Worm (Caenorhabditis elegans) whole organism, L1 larva: Measurements from ENCODE around the gene rev-1.

Experiments
- C04F5.9 ChIP-seq: sonication (generic microtip); optimal IDR thresholded peaks from 2 replicates; lab custom pipeline; 2016; ENCODE audit warnings: missing genetic modification characterization, missing compliant biosample characterization
- F16B12.6 ChIP-seq: fragments of 150-350 bp; optimal IDR thresholded peaks from 2 replicates; lab custom pipeline; 2014; ENCODE audit warnings: missing biosample characterization, missing genetic modification characterization
- aha-1 ChIP-seq: fragments of 150-350 bp; optimal IDR thresholded peaks from 2 replicates; lab custom pipeline; 2014; ENCODE audit warnings: missing biosample characterization, missing genetic modification characterization
- alr-1 ChIP-seq: fragments of 200-800 bp; sonication (Bioruptor generic); optimal IDR thresholded peaks from 2 replicates; lab custom pipeline; 2018; ENCODE audit warnings: borderline replicate concordance, mild to moderate bottlenecking, missing genetic modification characterization, missing compliant biosample characterization
- ama-1 ChIP-seq: fragments of 150-350 bp; optimal IDR thresholded peaks from 2 replicates; lab custom pipeline; 2014
- blmp-1 ChIP-seq: fragments of 150-350 bp; optimal IDR thresholded peaks from 2 replicates; lab custom pipeline; 2014; ENCODE audit warnings: missing biosample characterization, missing genetic modification characterization
- ceh-63 ChIP-seq: fragments of 200-800 bp; sonication (Bioruptor generic); optimal IDR thresholded peaks from 2 replicates; lab custom pipeline; 2018; ENCODE audit warnings: mild to moderate bottlenecking, missing genetic modification characterization, missing compliant biosample characterization
- ceh-82 ChIP-seq, 3 experiments: fragments of 150-350 bp in 1 of 3; sonication (generic microtip) in 2 of 3; optimal IDR thresholded peaks; 2 replicates each; lab custom pipeline; 2014 to 2017; ENCODE audit warnings: missing biosample characterization in 3 of 3, missing genetic modification characterization in 3 of 3
- ceh-88 ChIP-seq: fragments of 200-800 bp; sonication (Bioruptor generic); IDR thresholded peaks from 2 replicates; pipeline ENCODE4 v1.3.6; 2022; ENCODE audit warnings: missing genetic modification characterization, missing compliant biosample characterization
- ceh-90 ChIP-seq: sonication (generic microtip); optimal IDR thresholded peaks from 2 replicates; lab custom pipeline; 2016; ENCODE audit warnings: missing genetic modification characterization, missing compliant biosample characterization
- ces-1 ChIP-seq: fragments of 150-350 bp; optimal IDR thresholded peaks from 2 replicates; lab custom pipeline; 2014; ENCODE audit warnings: missing biosample characterization, missing genetic modification reagents, missing genetic modification characterization
- efl-1 ChIP-seq, 4 experiments: fragments of 150-350 bp; optimal IDR thresholded peaks in 3 of 4; peaks in 1 of 4; 1 replicate in 1 of 4; 2 replicates in 3 of 4; lab custom pipeline; 2014; ENCODE audit warnings: missing biosample characterization in 2 of 4, missing genetic modification characterization in 2 of 4, missing genetic modification reagents in 2 of 4
- efl-3 ChIP-seq: fragments of 200-800 bp; sonication (Bioruptor generic); optimal IDR thresholded peaks from 2 replicates; lab custom pipeline; 2018; ENCODE audit warnings: mild to moderate bottlenecking, missing genetic modification characterization, missing compliant biosample characterization
- egl-13 ChIP-seq: sonication (generic microtip); optimal IDR thresholded peaks from 2 replicates; lab custom pipeline; 2016; ENCODE audit warnings: missing genotype, missing genetic modification reagents, missing genetic modification characterization, missing compliant biosample characterization
- egl-27 ChIP-seq, 2 experiments: fragments of 150-350 bp in 1 of 2; sonication (generic microtip); optimal IDR thresholded peaks; 3 replicates each; lab custom pipeline; 2017 to 2018; ENCODE audit warnings: missing biosample characterization in 2 of 2, missing genetic modification characterization in 2 of 2, missing genetic modification reagents in 2 of 2
- elt-2 ChIP-seq: sonication (generic microtip); optimal IDR thresholded peaks from 2 replicates; lab custom pipeline; 2016; ENCODE audit warnings: missing genetic modification characterization, mild to moderate bottlenecking, inconsistent platforms, missing compliant biosample characterization, missing genetic modification reagents
- fkh-4 ChIP-seq: sonication (generic microtip); optimal IDR thresholded peaks from 2 replicates; lab custom pipeline; 2016; ENCODE audit warnings: missing compliant biosample characterization, missing genetic modification characterization, borderline replicate concordance
- fkh-8 ChIP-seq: sonication (generic microtip); optimal IDR thresholded peaks from 2 replicates; lab custom pipeline; 2016; ENCODE audit warnings: mild to moderate bottlenecking, missing genetic modification characterization, missing compliant biosample characterization
- fos-1 ChIP-seq: fragments of 150-350 bp; optimal IDR thresholded peaks from 2 replicates; lab custom pipeline; 2014; ENCODE audit warnings: missing biosample characterization, missing genetic modification characterization
- irx-1 ChIP-seq: sonication (generic microtip); optimal IDR thresholded peaks from 2 replicates; lab custom pipeline; 2016; ENCODE audit warnings: missing genetic modification characterization, missing compliant biosample characterization
- jun-1 ChIP-seq: fragments of 150-350 bp; optimal IDR thresholded peaks from 2 replicates; lab custom pipeline; 2014; ENCODE audit warnings: missing biosample characterization, missing genetic modification reagents, missing genetic modification characterization
- lin-14 ChIP-seq: fragments of 200-800 bp; sonication (Bioruptor generic); optimal IDR thresholded peaks from 2 replicates; lab custom pipeline; 2018; ENCODE audit warnings: mild to moderate bottlenecking, missing genetic modification characterization, moderate library complexity, missing compliant biosample characterization
- lir-3 ChIP-seq: sonication (generic microtip); optimal IDR thresholded peaks from 2 replicates; lab custom pipeline; 2016; ENCODE audit warnings: mild to moderate bottlenecking, missing genetic modification characterization, moderate library complexity, missing compliant biosample characterization; ENCODE audit not compliant: poor library complexity
- lsy-2 ChIP-seq, 2 experiments: fragments of 150-350 bp; optimal IDR thresholded peaks; 2 replicates each; lab custom pipeline; 2014; ENCODE audit warnings: missing biosample characterization in 2 of 2, missing genetic modification characterization in 2 of 2
- mab-9 ChIP-seq: fragments of 200-800 bp; sonication (Bioruptor generic); IDR thresholded peaks from 2 replicates; pipeline ENCODE4 v1.3.6; 2022; ENCODE audit warnings: missing genetic modification reagents, missing genetic modification characterization, missing compliant biosample characterization
- mep-1 ChIP-seq: fragments of 150-350 bp; optimal IDR thresholded peaks from 2 replicates; lab custom pipeline; 2014; ENCODE audit warnings: missing biosample characterization, missing genetic modification characterization
- nhr-12 ChIP-seq: sonication (generic microtip); optimal IDR thresholded peaks from 2 replicates; lab custom pipeline; 2017; ENCODE audit warnings: missing biosample characterization, missing genetic modification characterization
- nhr-19 ChIP-seq: fragments of 200-800 bp; sonication (Bioruptor generic); conservative IDR thresholded peaks from 2 replicates; pipeline ENCODE4 v1.3.6; 2022; ENCODE audit warnings: missing genetic modification characterization, missing compliant biosample characterization
- nhr-20 ChIP-seq: sonication (generic microtip); optimal IDR thresholded peaks from 2 replicates; lab custom pipeline; 2016; ENCODE audit warnings: mild to moderate bottlenecking, missing genetic modification characterization, missing compliant biosample characterization
- nhr-71 ChIP-seq: sonication (generic microtip); optimal IDR thresholded peaks from 2 replicates; lab custom pipeline; 2016; ENCODE audit warnings: mild to moderate bottlenecking, missing genetic modification characterization, moderate library complexity, missing compliant biosample characterization
- nhr-77 ChIP-seq: fragments of 150-350 bp; optimal IDR thresholded peaks from 2 replicates; lab custom pipeline; 2014; ENCODE audit warnings: missing biosample characterization, missing genetic modification characterization
- nhr-84 ChIP-seq: sonication (generic microtip); optimal IDR thresholded peaks from 2 replicates; lab custom pipeline; 2017; ENCODE audit warnings: missing biosample characterization, missing genetic modification characterization
- pax-3 ChIP-seq: fragments of 200-800 bp; sonication (Bioruptor generic); optimal IDR thresholded peaks from 2 replicates; lab custom pipeline; 2018; ENCODE audit warnings: mild to moderate bottlenecking, missing genetic modification characterization, moderate library complexity, missing compliant biosample characterization
- pqm-1 ChIP-seq: sonication (generic microtip); optimal IDR thresholded peaks from 3 replicates; lab custom pipeline; 2017; ENCODE audit warnings: missing biosample characterization, missing genetic modification characterization
- rnt-1 ChIP-seq: sonication (generic microtip); optimal IDR thresholded peaks from 2 replicates; lab custom pipeline; 2016; ENCODE audit warnings: mild to moderate bottlenecking, missing genetic modification characterization, moderate library complexity, missing compliant biosample characterization
- snpc-4 ChIP-seq: fragments of 150-350 bp; optimal IDR thresholded peaks from 2 replicates; lab custom pipeline; 2014; ENCODE audit warnings: missing biosample characterization, missing genetic modification characterization
- snu-23 ChIP-seq: sonication (generic microtip); optimal IDR thresholded peaks from 2 replicates; lab custom pipeline; 2016; ENCODE audit warnings: missing genetic modification characterization, missing compliant biosample characterization
- swsn-7 ChIP-seq: sonication (generic microtip); optimal IDR thresholded peaks from 2 replicates; lab custom pipeline; 2016; ENCODE audit warnings: missing genetic modification characterization, missing compliant biosample characterization
- tbx-2 ChIP-seq: sonication (generic microtip); optimal IDR thresholded peaks from 2 replicates; lab custom pipeline; 2016; ENCODE audit warnings: missing genetic modification characterization, missing compliant biosample characterization
- tlp-1 ChIP-seq: fragments of 150-350 bp; optimal IDR thresholded peaks from 2 replicates; lab custom pipeline; 2014; ENCODE audit warnings: missing biosample characterization, missing genetic modification characterization
- vab-15 ChIP-seq: sonication (generic microtip); optimal IDR thresholded peaks from 2 replicates; lab custom pipeline; 2017; ENCODE audit warnings: missing genotype, mild to moderate bottlenecking, missing genetic modification characterization, missing compliant biosample characterization
- ztf-11 ChIP-seq, 2 experiments: sonication (generic microtip); optimal IDR thresholded peaks; 2 replicates each; lab custom pipeline; 2016 to 2017; ENCODE audit warnings: missing genetic modification characterization in 2 of 2, missing biosample characterization in 1 of 2, missing compliant biosample characterization in 1 of 2
- ztf-4 ChIP-seq: fragments of 150-350 bp; optimal IDR thresholded peaks from 2 replicates; lab custom pipeline; 2014; ENCODE audit warnings: missing biosample characterization, missing genetic modification characterization

rev-1 gene

ce11 chrII:7901990-7902389 lies 1.6 kb downstream of the rev-1 start:
- TF ChIP-seq ztf-4 (tag; lab: Kevin White, UChicago) (no peak), efl-1 (optimal IDR thresholded peaks at IDR 0.05; lab: Kevin White, UChicago) (no peak), efl-1 (GFP tag; optimal IDR thresholded peaks at IDR 0.05 in 1 of 2; lab: Kevin White, UChicago) (peak in 1 of 2 experiments; percentile 90), elt-2 (no peak), ceh-82 (tag; optimal IDR thresholded peaks at IDR 0.05; lab: Kevin White, UChicago) (no peak), ama-1 (lab: Kevin White, UChicago) (no peak), ceh-63 (GFP tag; lab: Kevin White, UChicago) (no peak), ceh-90 (no peak), swsn-7 (no peak)
- TF ChIP-seq, all 84 proteins: peak for 1

ce11 chrII:7907539-7907997 lies 7.1 kb downstream of the rev-1 start, which contains the start of gene best-23:
Gene best-23, minus strand, starts transcription at chrII:7907589.
- TF ChIP-seq nhr-84 = no peak
- no peak for TF ChIP-seq blmp-1 (tag; lab: Kevin White, UChicago)
- no peak for TF ChIP-seq vab-15
- no peak for TF ChIP-seq efl-1 (optimal IDR thresholded peaks at IDR 0.05; lab: Kevin White, UChicago)
- TF ChIP-seq efl-1 (GFP tag; optimal IDR thresholded peaks at IDR 0.05 in 1 of 2; lab: Kevin White, UChicago) = no peak
- no peak for TF ChIP-seq tlp-1 (tag; lab: Kevin White, UChicago)
- peak; percentile 61 for TF ChIP-seq nhr-19
- peak; percentile 66 for TF ChIP-seq lin-14 (GFP tag; lab: Kevin White, UChicago)
- no peak for TF ChIP-seq fkh-8 (tag; lab: Kevin White, UChicago)
- peak; percentile 28 for TF ChIP-seq snu-23
- TF ChIP-seq snpc-4 (tag; lab: Kevin White, UChicago) = no peak
- TF ChIP-seq ceh-88 (GFP tag; lab: Robert Waterston, UW) = no peak
- peak; percentile 44 for TF ChIP-seq nhr-20 (tag; lab: Kevin White, UChicago)
- TF ChIP-seq fkh-4 (tag; lab: Kevin White, UChicago) = no peak
- peak; percentile 2 to 26 for TF ChIP-seq lsy-2 (tag; optimal IDR thresholded peaks at IDR 0.05; lab: Kevin White, UChicago)
- TF ChIP-seq jun-1 (tag; lab: Kevin White, UChicago) = no peak
- TF ChIP-seq fos-1 (tag; lab: Kevin White, UChicago) = no peak
- TF ChIP-seq nhr-71 = peak; percentile 76
- TF ChIP-seq ztf-4 (tag; lab: Kevin White, UChicago) = peak; percentile 36
- peak; percentile 63 for TF ChIP-seq rnt-1
- no peak for TF ChIP-seq egl-13 (tag; lab: Kevin White, UChicago)

ce11 chrII:7911015-7911414 lies 10.6 kb downstream of the rev-1 start, which contains the start of gene ZK675.4:
Gene ZK675.4, plus strand, starts transcription at chrII:7911315.
- no peak for TF ChIP-seq irx-1 (tag; lab: Kevin White, UChicago)
- no peak for TF ChIP-seq ceh-82 (tag; optimal IDR thresholded peaks at IDR 0.05; lab: Kevin White, UChicago)
- no peak for TF ChIP-seq tbx-2 (tag; lab: Kevin White, UChicago)
- no peak for TF ChIP-seq mab-9 (GFP tag; lab: Robert Waterston, UW)
- TF ChIP-seq, all 84 proteins: peak for 0

- TF ChIP-seq lir-3 = no peak
- TF ChIP-seq nhr-77 (tag; lab: Kevin White, UChicago) = no peak
- no peak for TF ChIP-seq ztf-11 (tag; optimal IDR thresholded peaks at IDR 0.05; lab: Kevin White, UChicago)
- no peak for TF ChIP-seq aha-1 (tag; lab: Kevin White, UChicago)
- TF ChIP-seq nhr-71 = peak; percentile 27
- no peak for TF ChIP-seq egl-27 (tag; optimal IDR thresholded peaks at IDR 0.05; lab: Kevin White, UChicago)
- TF ChIP-seq F16B12.6 (tag; lab: Kevin White, UChicago) = no peak
- TF ChIP-seq ces-1 (GFP tag; lab: Kevin White, UChicago) = no peak
- no peak for TF ChIP-seq tlp-1 (tag; lab: Kevin White, UChicago)
- no peak for TF ChIP-seq pqm-1 (tag; lab: Kevin White, UChicago)
- no peak for TF ChIP-seq mep-1
- peak; percentile 56 for TF ChIP-seq lin-14 (GFP tag; lab: Kevin White, UChicago)
- TF ChIP-seq pax-3 (tag; lab: Kevin White, UChicago) = no peak
- no peak for TF ChIP-seq nhr-12
- peak; percentile 44 for TF ChIP-seq ceh-63 (GFP tag; lab: Kevin White, UChicago)
- TF ChIP-seq efl-3 (GFP tag; lab: Kevin White, UChicago) = no peak
- no peak for TF ChIP-seq alr-1 (tag; lab: Kevin White, UChicago)
- no peak for TF ChIP-seq swsn-7
- TF ChIP-seq C04F5.9 = no peak
Observed at ce11 chrII:7920178-7920577, 19.8 kb downstream of the rev-1 start.
